Worm (Caenorhabditis elegans) whole organism, L1 larva: Measurements from ENCODE around the gene str-90.

ENCODE experiments used
- C04F5.9 ChIP-seq: sonication (generic microtip); optimal IDR thresholded peaks from 2 replicates; lab custom pipeline; 2016; ENCODE audit warnings: missing genetic modification characterization, missing compliant biosample characterization
- C16A3.4 ChIP-seq: fragments of 150-350 bp; optimal IDR thresholded peaks from 2 replicates; lab custom pipeline; 2014; ENCODE audit warnings: missing biosample characterization, missing genetic modification characterization
- C34B4.2 ChIP-seq: sonication (generic microtip); optimal IDR thresholded peaks from 2 replicates; lab custom pipeline; 2017; ENCODE audit warnings: mild to moderate bottlenecking, missing genetic modification characterization, missing compliant biosample characterization
- F16B12.6 ChIP-seq: fragments of 150-350 bp; optimal IDR thresholded peaks from 2 replicates; lab custom pipeline; 2014; ENCODE audit warnings: missing biosample characterization, missing genetic modification characterization
- Y116A8C.19 ChIP-seq: sonication (generic microtip); optimal IDR thresholded peaks from 2 replicates; lab custom pipeline; 2016; ENCODE audit warnings: missing compliant biosample characterization, missing genetic modification characterization, borderline replicate concordance
- alr-1 ChIP-seq: fragments of 200-800 bp; sonication (Bioruptor generic); optimal IDR thresholded peaks from 2 replicates; lab custom pipeline; 2018; ENCODE audit warnings: borderline replicate concordance, mild to moderate bottlenecking, missing genetic modification characterization, missing compliant biosample characterization
- ama-1 ChIP-seq: fragments of 150-350 bp; optimal IDR thresholded peaks from 2 replicates; lab custom pipeline; 2014
- blmp-1 ChIP-seq: fragments of 150-350 bp; optimal IDR thresholded peaks from 2 replicates; lab custom pipeline; 2014; ENCODE audit warnings: missing biosample characterization, missing genetic modification characterization
- ceh-63 ChIP-seq: fragments of 200-800 bp; sonication (Bioruptor generic); optimal IDR thresholded peaks from 2 replicates; lab custom pipeline; 2018; ENCODE audit warnings: mild to moderate bottlenecking, missing genetic modification characterization, missing compliant biosample characterization
- ceh-82 ChIP-seq, 3 experiments: fragments of 150-350 bp in 1 of 3; sonication (generic microtip) in 2 of 3; optimal IDR thresholded peaks; 2 replicates each; lab custom pipeline; 2014 to 2017; ENCODE audit warnings: missing biosample characterization in 3 of 3, missing genetic modification characterization in 3 of 3
- ceh-90 ChIP-seq: sonication (generic microtip); optimal IDR thresholded peaks from 2 replicates; lab custom pipeline; 2016; ENCODE audit warnings: missing genetic modification characterization, missing compliant biosample characterization
- ces-1 ChIP-seq: fragments of 150-350 bp; optimal IDR thresholded peaks from 2 replicates; lab custom pipeline; 2014; ENCODE audit warnings: missing biosample characterization, missing genetic modification reagents, missing genetic modification characterization
- efl-1 ChIP-seq, 4 experiments: fragments of 150-350 bp; optimal IDR thresholded peaks in 3 of 4; peaks in 1 of 4; 1 replicate in 1 of 4; 2 replicates in 3 of 4; lab custom pipeline; 2014; ENCODE audit warnings: missing biosample characterization in 2 of 4, missing genetic modification characterization in 2 of 4, missing genetic modification reagents in 2 of 4
- efl-3 ChIP-seq: fragments of 200-800 bp; sonication (Bioruptor generic); optimal IDR thresholded peaks from 2 replicates; lab custom pipeline; 2018; ENCODE audit warnings: mild to moderate bottlenecking, missing genetic modification characterization, missing compliant biosample characterization
- elt-3 ChIP-seq, 6 experiments: fragments of 150-350 bp in 1 of 6; sonication (generic microtip); optimal IDR thresholded peaks; 2 replicates each; lab custom pipeline; 2017 to 2018; ENCODE audit warnings: missing biosample characterization in 6 of 6, missing genetic modification characterization in 6 of 6, inconsistent platforms in 1 of 6
- ets-5 ChIP-seq: fragments of 200-800 bp; sonication (Bioruptor generic); IDR thresholded peaks from 2 replicates; pipeline ENCODE4 v1.3.6; 2022; ENCODE audit warnings: missing genetic modification characterization, missing compliant biosample characterization
- fkh-10 ChIP-seq: sonication (generic microtip); optimal IDR thresholded peaks from 2 replicates; lab custom pipeline; 2017; ENCODE audit warnings: missing biosample characterization, missing genetic modification reagents, missing genetic modification characterization
- hlh-17 ChIP-seq: fragments of 200-800 bp; sonication (Bioruptor generic); optimal IDR thresholded peaks from 2 replicates; lab custom pipeline; 2018; ENCODE audit warnings: missing genetic modification characterization, mild to moderate bottlenecking, missing compliant biosample characterization, moderate library complexity, borderline replicate concordance
- hlh-4 ChIP-seq: sonication (generic microtip); optimal IDR thresholded peaks from 2 replicates; lab custom pipeline; 2016; ENCODE audit warnings: mild to moderate bottlenecking, missing genetic modification characterization, missing compliant biosample characterization
- irx-1 ChIP-seq: sonication (generic microtip); optimal IDR thresholded peaks from 2 replicates; lab custom pipeline; 2016; ENCODE audit warnings: missing genetic modification characterization, missing compliant biosample characterization
- jun-1 ChIP-seq: fragments of 150-350 bp; optimal IDR thresholded peaks from 2 replicates; lab custom pipeline; 2014; ENCODE audit warnings: missing biosample characterization, missing genetic modification reagents, missing genetic modification characterization
- lin-13 ChIP-seq: fragments of 150-350 bp; optimal IDR thresholded peaks from 2 replicates; lab custom pipeline; 2014; ENCODE audit warnings: missing biosample characterization, missing genetic modification reagents, missing genetic modification characterization
- lin-15B ChIP-seq: fragments of 150-350 bp; sonication (generic microtip); optimal IDR thresholded peaks from 3 replicates; lab custom pipeline; 2014; ENCODE audit warnings: missing biosample characterization, missing genetic modification characterization
- lin-39 ChIP-seq: fragments of 150-350 bp; optimal IDR thresholded peaks from 2 replicates; lab custom pipeline; 2014; ENCODE audit warnings: missing biosample characterization, missing genetic modification reagents, missing genetic modification characterization
- lsy-2 ChIP-seq, 2 experiments: fragments of 150-350 bp; optimal IDR thresholded peaks; 2 replicates each; lab custom pipeline; 2014; ENCODE audit warnings: missing biosample characterization in 2 of 2, missing genetic modification characterization in 2 of 2
- mab-9 ChIP-seq: fragments of 200-800 bp; sonication (Bioruptor generic); IDR thresholded peaks from 2 replicates; pipeline ENCODE4 v1.3.6; 2022; ENCODE audit warnings: missing genetic modification reagents, missing genetic modification characterization, missing compliant biosample characterization
- mdl-1 ChIP-seq, 2 experiments: fragments of 150-350 bp; optimal IDR thresholded peaks; 2 replicates each; lab custom pipeline; 2014 to 2017; ENCODE audit warnings: missing biosample characterization in 2 of 2, missing genetic modification characterization in 2 of 2, inconsistent platforms in 1 of 2
- mef-2 ChIP-seq: fragments of 150-350 bp; optimal IDR thresholded peaks from 2 replicates; lab custom pipeline; 2014; ENCODE audit warnings: missing biosample characterization, missing genetic modification characterization
- nhr-11 ChIP-seq: fragments of 150-350 bp; optimal IDR thresholded peaks from 2 replicates; lab custom pipeline; 2014; ENCODE audit warnings: missing biosample characterization, missing genetic modification characterization
- nhr-47 ChIP-seq: sonication (generic microtip); optimal IDR thresholded peaks from 2 replicates; lab custom pipeline; 2016; ENCODE audit warnings: mild to moderate bottlenecking, missing genetic modification characterization, moderate library complexity, missing compliant biosample characterization
- nhr-76 ChIP-seq: sonication (generic microtip); optimal IDR thresholded peaks from 2 replicates; lab custom pipeline; 2017; ENCODE audit warnings: missing biosample characterization, missing genetic modification characterization
- nhr-77 ChIP-seq: fragments of 150-350 bp; optimal IDR thresholded peaks from 2 replicates; lab custom pipeline; 2014; ENCODE audit warnings: missing biosample characterization, missing genetic modification characterization
- nhr-84 ChIP-seq: sonication (generic microtip); optimal IDR thresholded peaks from 2 replicates; lab custom pipeline; 2017; ENCODE audit warnings: missing biosample characterization, missing genetic modification characterization
- nhr-85 ChIP-seq: sonication (generic microtip); peaks from one replicate; lab custom pipeline; 2016; ENCODE audit warnings: missing genetic modification characterization, inconsistent platforms, missing compliant biosample characterization
- pax-3 ChIP-seq: fragments of 200-800 bp; sonication (Bioruptor generic); optimal IDR thresholded peaks from 2 replicates; lab custom pipeline; 2018; ENCODE audit warnings: mild to moderate bottlenecking, missing genetic modification characterization, moderate library complexity, missing compliant biosample characterization
- rnt-1 ChIP-seq: sonication (generic microtip); optimal IDR thresholded peaks from 2 replicates; lab custom pipeline; 2016; ENCODE audit warnings: mild to moderate bottlenecking, missing genetic modification characterization, moderate library complexity, missing compliant biosample characterization
- snpc-4 ChIP-seq: fragments of 150-350 bp; optimal IDR thresholded peaks from 2 replicates; lab custom pipeline; 2014; ENCODE audit warnings: missing biosample characterization, missing genetic modification characterization
- snu-23 ChIP-seq: sonication (generic microtip); optimal IDR thresholded peaks from 2 replicates; lab custom pipeline; 2016; ENCODE audit warnings: missing genetic modification characterization, missing compliant biosample characterization
- sptf-1 ChIP-seq: fragments of 150-350 bp; optimal IDR thresholded peaks from 2 replicates; lab custom pipeline; 2014; ENCODE audit warnings: missing biosample characterization, missing genetic modification characterization
- sup-37 ChIP-seq: fragments of 200-800 bp; sonication (Bioruptor generic); optimal IDR thresholded peaks from 2 replicates; lab custom pipeline; 2018; ENCODE audit warnings: mild to moderate bottlenecking, missing genetic modification characterization, missing compliant biosample characterization
- swsn-7 ChIP-seq: sonication (generic microtip); optimal IDR thresholded peaks from 2 replicates; lab custom pipeline; 2016; ENCODE audit warnings: missing genetic modification characterization, missing compliant biosample characterization
- unc-130 ChIP-seq: fragments of 150-350 bp; optimal IDR thresholded peaks from 2 replicates; lab custom pipeline; 2017; ENCODE audit warnings: missing biosample characterization, missing genetic modification characterization, inconsistent platforms
- unc-62 ChIP-seq: fragments of 150-350 bp; optimal IDR thresholded peaks from 2 replicates; lab custom pipeline; 2014; ENCODE audit warnings: missing biosample characterization, missing genetic modification reagents, missing genetic modification characterization
- unc-86 ChIP-seq: sonication (generic microtip); optimal IDR thresholded peaks from 2 replicates; lab custom pipeline; 2016; ENCODE audit warnings: missing genetic modification characterization, missing compliant biosample characterization
- unc-98 ChIP-seq: fragments of 200-800 bp; sonication (Bioruptor generic); IDR thresholded peaks from 2 replicates; pipeline ENCODE4 v1.3.6; 2022; ENCODE audit warnings: missing genetic modification characterization, missing compliant biosample characterization
- vab-15 ChIP-seq: sonication (generic microtip); optimal IDR thresholded peaks from 2 replicates; lab custom pipeline; 2017; ENCODE audit warnings: missing genotype, mild to moderate bottlenecking, missing genetic modification characterization, missing compliant biosample characterization
- xbp-1 ChIP-seq: sonication (generic microtip); optimal IDR thresholded peaks from 2 replicates; lab custom pipeline; 2016; ENCODE audit warnings: missing genetic modification characterization, missing compliant biosample characterization
- zag-1 ChIP-seq: fragments of 150-350 bp; optimal IDR thresholded peaks from 2 replicates; lab custom pipeline; 2014; ENCODE audit warnings: missing biosample characterization, missing genetic modification characterization
- zip-4 ChIP-seq: fragments of 200-800 bp; sonication (Bioruptor generic); optimal IDR thresholded peaks from 2 replicates; lab custom pipeline; 2018; ENCODE audit warnings: mild to moderate bottlenecking, missing genetic modification characterization, moderate library complexity, missing compliant biosample characterization
- ztf-11 ChIP-seq, 2 experiments: sonication (generic microtip); optimal IDR thresholded peaks; 2 replicates each; lab custom pipeline; 2016 to 2017; ENCODE audit warnings: missing genetic modification characterization in 2 of 2, missing biosample characterization in 1 of 2, missing compliant biosample characterization in 1 of 2

The str-90 gene

ce11 chrV:8129719-8130118 is 26.7 kb downstream of the str-90 start:
- TF ChIP-seq pax-3 (no peak), efl-1 (optimal IDR thresholded peaks at IDR 0.05; lab: Kevin White, UChicago) (no peak), efl-1 (GFP tag; optimal IDR thresholded peaks at IDR 0.05 in 1 of 2; lab: Kevin White, UChicago) (peak in 1 of 2 experiments; percentile 75), F16B12.6 (tag; lab: Kevin White, UChicago) (no peak)
- TF ChIP-seq, all 84 proteins: peak for 1

ce11 chrV:8130149-8130661 is 27.1 kb downstream of the str-90 start, which contains the start of gene snap-1:
Gene snap-1, plus strand, starts transcription at chrV:8130611.
- TF ChIP-seq ama-1 (lab: Kevin White, UChicago) (no peak), elt-3 (tag; optimal IDR thresholded peaks at IDR 0.05; lab: Kevin White, UChicago) (no peak), nhr-85 (no peak), rnt-1 (peak; percentile 34), lsy-2 (tag; optimal IDR thresholded peaks at IDR 0.05; lab: Kevin White, UChicago) (peak; percentile 45 to 49), unc-62 (GFP tag; lab: Kevin White, UChicago) (no peak), efl-1 (optimal IDR thresholded peaks at IDR 0.05; lab: Kevin White, UChicago) (peak; percentile 43 to 56), efl-1 (GFP tag; optimal IDR thresholded peaks at IDR 0.05 in 1 of 2; lab: Kevin White, UChicago) (peak; percentile 29 to 95), blmp-1 (tag; lab: Kevin White, UChicago) (no peak), Y116A8C.19 (tag; lab: Kevin White, UChicago) (no peak), pax-3 (no peak), C34B4.2 (no peak), nhr-77 (tag; lab: Kevin White, UChicago) (no peak), swsn-7 (tag; lab: Kevin White, UChicago) (peak; percentile 5), zag-1 (tag; lab: Kevin White, UChicago) (no peak), zip-4 (GFP tag; lab: Kevin White, UChicago) (peak; percentile 75), jun-1 (peak; percentile 28), ets-5 (GFP tag; lab: Robert Waterston, UW) (no peak), F16B12.6 (tag; lab: Kevin White, UChicago) (no peak), fkh-10 (GFP tag; lab: Kevin White, UChicago) (peak; percentile 7), C16A3.4 (tag; lab: Kevin White, UChicago) (no peak), lin-13 (GFP tag; lab: Kevin White, UChicago) (peak; percentile 48), sup-37 (GFP tag; lab: Kevin White, UChicago) (no peak), mef-2 (no peak), xbp-1 (peak; percentile 74), alr-1 (tag; lab: Kevin White, UChicago) (no peak), efl-3 (GFP tag; lab: Kevin White, UChicago) (no peak), lin-39 (no peak), snpc-4 (tag; lab: Kevin White, UChicago) (peak; percentile 27), C04F5.9 (tag; lab: Kevin White, UChicago) (no peak), irx-1 (tag; lab: Kevin White, UChicago) (no peak), sptf-1 (tag; lab: Kevin White, UChicago) (no peak), mdl-1 (tag; optimal IDR thresholded peaks at IDR 0.05; lab: Kevin White, UChicago) (peak in 1 of 2 experiments; percentile 17), unc-86 (tag; lab: Kevin White, UChicago) (peak; percentile 46), ceh-82 (tag; optimal IDR thresholded peaks at IDR 0.05; lab: Kevin White, UChicago) (peak; percentile 0 to 91 (median 51)), nhr-47 (peak; percentile 51), ceh-63 (no peak), nhr-76 (tag; lab: Kevin White, UChicago) (no peak), lin-15B (tag; lab: Kevin White, UChicago) (peak; percentile 52), ceh-90 (tag; lab: Kevin White, UChicago) (no peak), ztf-11 (tag; optimal IDR thresholded peaks at IDR 0.05; lab: Kevin White, UChicago) (no peak), hlh-17 (GFP tag; lab: Kevin White, UChicago) (no peak), nhr-84 (tag; lab: Kevin White, UChicago) (no peak), unc-130 (tag; lab: Kevin White, UChicago) (no peak), mab-9 (GFP tag; lab: Robert Waterston, UW) (no peak), ces-1 (GFP tag; lab: Kevin White, UChicago) (no peak), hlh-4 (no peak), nhr-11 (tag; lab: Kevin White, UChicago) (no peak), vab-15 (tag; lab: Kevin White, UChicago) (no peak), unc-98 (GFP tag; lab: Robert Waterston, UW) (no peak), snu-23 (GFP tag; lab: Kevin White, UChicago) (peak; percentile 56)
